Worm (Caenorhabditis elegans) whole organism, late embryonic: ENCODE data around the gene ceh-27.

Source experiments
- ets-4 ChIP-seq: sonication (generic microtip); optimal IDR thresholded peaks from 2 replicates; lab custom pipeline; 2016; ENCODE audit warnings: missing genetic modification characterization, missing compliant biosample characterization
- pag-3 ChIP-seq: sonication (generic microtip); optimal IDR thresholded peaks from 2 replicates; lab custom pipeline; 2016; ENCODE audit warnings: missing compliant biosample characterization, missing genetic modification characterization, borderline replicate concordance
- pat-9 ChIP-seq: fragments of 200-800 bp; sonication (Bioruptor generic); optimal IDR thresholded peaks from 2 replicates; lab custom pipeline; 2018; ENCODE audit warnings: mild to moderate bottlenecking, missing genetic modification characterization, moderate library complexity, missing compliant biosample characterization
- pha-4 ChIP-seq: fragments of 150-350 bp; optimal IDR thresholded peaks from 2 replicates; lab custom pipeline; 2018; ENCODE audit warnings: missing biosample characterization, missing genetic modification reagents, missing genetic modification characterization
- pros-1 ChIP-seq: fragments of 150-350 bp; optimal IDR thresholded peaks from 2 replicates; lab custom pipeline; 2014; ENCODE audit warnings: missing biosample characterization, missing genetic modification reagents, missing genetic modification characterization
- tbx-2 ChIP-seq: sonication (generic microtip); optimal IDR thresholded peaks from 2 replicates; lab custom pipeline; 2016; ENCODE audit warnings: missing genetic modification characterization, missing compliant biosample characterization

- TF ChIP-seq ets-4 (tag; lab: Kevin White, UChicago) (no peak), pat-9 (tag; lab: Kevin White, UChicago) (no peak), pros-1 (tag; lab: Kevin White, UChicago) (no peak), pha-4 (no peak), tbx-2 (no peak), pag-3 (tag; lab: Kevin White, UChicago) (no peak)
These were observed 12.1 kb upstream of the ceh-27 start for ce11 chrV:11677030-11677429.
